Fruit fly (Drosophila melanogaster) whole organism: ENCODE data around the gene Nhe1.

Experiments used
- psq ChIP-seq: fragments of >200 bp; optimal IDR thresholded peaks from 2 replicates; lab custom pipeline; 2017
- usp ChIP-seq: fragments of >200 bp; optimal IDR thresholded peaks from 2 replicates; lab custom pipeline; 2017; ENCODE audit warnings: missing biosample characterization, missing genetic modification characterization, mixed read lengths

- TF ChIP-seq usp (GFP tag; lab: Kevin White, UChicago) (no peak), psq (lab: Kevin White, UChicago) (no peak)
Observed at dm6 chr2L:94639-95059, 11.9 kb downstream of the Nhe1 start, which contains the start of gene Zir.
